Worm (Caenorhabditis elegans): ENCODE measurements around the gene kbp-3.
A peak's percentile ranks its signal among the peaks of the same experiment; 100 is the strongest.
"Not testable (repeated sequence)": the region's sequence is repeated elsewhere in the genome, so short reads cannot be mapped to it uniquely, and the experiment has no call there.

Gene kbp-3

DNA sequence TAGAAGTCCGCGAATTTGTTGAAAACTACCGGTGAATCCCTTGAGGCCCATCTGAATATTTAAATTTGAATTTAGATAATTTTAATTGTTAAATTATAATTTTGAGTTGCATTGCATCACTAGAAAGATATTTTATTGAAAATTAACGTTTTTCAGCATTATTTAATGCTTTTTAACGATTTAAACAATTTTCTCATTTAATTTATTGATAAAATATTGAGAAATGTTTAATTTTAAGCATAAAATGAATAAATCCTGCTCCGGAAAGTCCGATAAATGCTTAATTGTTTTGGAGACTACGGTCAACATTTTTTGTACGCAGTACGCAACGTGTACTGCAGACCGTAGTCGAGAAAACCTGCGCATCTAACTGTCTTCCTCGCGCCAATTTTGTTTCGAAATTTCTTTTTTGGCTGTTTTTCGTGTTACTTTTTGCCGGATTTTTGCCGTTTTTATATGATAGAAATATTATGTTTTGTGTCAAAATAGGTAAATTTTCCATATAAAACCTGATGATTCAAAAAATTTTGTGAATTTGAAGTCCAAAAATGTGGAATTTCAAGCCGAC, 40.4 kb downstream of the kbp-3 start, which contains the start of the genes Y54G11A.17, lin-7 and elof-1 (continued):
- no peak for TF ChIP-seq ref-2 (tag; optimal IDR thresholded peaks at IDR 0.05)
- TF ChIP-seq ceh-19 (GFP tag; optimal IDR thresholded peaks at IDR 0.05): peak; percentile 18
- TF ChIP-seq lin-11 (tag; optimal IDR thresholded peaks at IDR 0.05): no peak
- peak; percentile 49 for TF ChIP-seq elt-2 (tag; optimal IDR thresholded peaks at IDR 0.05)
- TF ChIP-seq ceh-24 (tag; optimal IDR thresholded peaks at IDR 0.05): no peak
- TF ChIP-seq pqm-1 (tag; optimal IDR thresholded peaks at IDR 0.05): no peak
- peak; percentile 32 for TF ChIP-seq Y22D7AL.16 (tag; optimal IDR thresholded peaks at IDR 0.05)
- no peak for TF ChIP-seq hlh-6 (tag; optimal IDR thresholded peaks at IDR 0.05)
- no peak for TF ChIP-seq elt-4 (tag; optimal IDR thresholded peaks at IDR 0.05)
- TF ChIP-seq unc-3 (GFP tag; conservative IDR thresholded peaks at IDR 0.05): no peak; the same call in 1 of the 2 replicates
- no peak for TF ChIP-seq unc-3 (tag; optimal IDR thresholded peaks at IDR 0.05)
- no peak for TF ChIP-seq hlh-15 (tag; optimal IDR thresholded peaks at IDR 0.05)
- peak; percentile 31 for TF ChIP-seq ceh-2 (tag; optimal IDR thresholded peaks at IDR 0.05)
- TF ChIP-seq nhr-11 (tag; optimal IDR thresholded peaks at IDR 0.05): no peak
- TF ChIP-seq F13H6.1 (tag; optimal IDR thresholded peaks at IDR 0.05): no peak
- TF ChIP-seq pag-3 (tag; optimal IDR thresholded peaks at IDR 0.05; ENCODE audit: borderline replicate concordance): no peak
- no peak for TF ChIP-seq hlh-13 (GFP tag; optimal IDR thresholded peaks at IDR 0.05)
- TF ChIP-seq K02D7.2 (tag; optimal IDR thresholded peaks at IDR 0.05): no peak
- peak; percentile 11 for TF ChIP-seq dve-1 (tag; optimal IDR thresholded peaks at IDR 0.05)
- no peak for TF ChIP-seq ama-1 (optimal IDR thresholded peaks at IDR 0.05)
- no peak for TF ChIP-seq hlh-8 (tag; optimal IDR thresholded peaks at IDR 0.05)
- no peak for TF ChIP-seq sdc-2 (tag; optimal IDR thresholded peaks at IDR 0.05)
- TF ChIP-seq tbx-7 (tag; optimal IDR thresholded peaks at IDR 0.05): no peak
- no peak for TF ChIP-seq fax-1 (tag; optimal IDR thresholded peaks at IDR 0.05)
- TF ChIP-seq unc-55 (GFP tag; optimal IDR thresholded peaks at IDR 0.05): peak; percentile 65
- TF ChIP-seq ceh-6 (GFP tag; optimal IDR thresholded peaks at IDR 0.05): no peak
- no peak for TF ChIP-seq eyg-1 (tag; optimal IDR thresholded peaks at IDR 0.05)
- peak; percentile 55 for TF ChIP-seq tbx-2 (tag; optimal IDR thresholded peaks at IDR 0.05)
- TF ChIP-seq ceh-34 (tag; optimal IDR thresholded peaks at IDR 0.05): no peak
- no peak for TF ChIP-seq unc-86 (tag; optimal IDR thresholded peaks at IDR 0.05)
- no peak for TF ChIP-seq dmd-4 (tag; optimal IDR thresholded peaks at IDR 0.05; ENCODE audit: borderline replicate concordance)
- TF ChIP-seq rnt-1 (tag; optimal IDR thresholded peaks at IDR 0.05): no peak
- no peak for TF ChIP-seq pros-1 (tag; optimal IDR thresholded peaks at IDR 0.05)
- peak; percentile 88 for TF ChIP-seq ceh-31 (tag; optimal IDR thresholded peaks at IDR 0.05)
- peak; percentile 31 for TF ChIP-seq pax-1 (tag; optimal IDR thresholded peaks at IDR 0.05)
- TF ChIP-seq nhr-232 (tag; optimal IDR thresholded peaks at IDR 0.05): no peak
- peak; percentile 92 for TF ChIP-seq nfya-1 (tag; optimal IDR thresholded peaks at IDR 0.05)
- TF ChIP-seq ahr-1 (tag; optimal IDR thresholded peaks at IDR 0.05): no peak
- no peak for TF ChIP-seq ceh-9 (tag; optimal IDR thresholded peaks at IDR 0.05)
- no peak for TF ChIP-seq odd-2 (tag; optimal IDR thresholded peaks at IDR 0.05)
- TF ChIP-seq ceh-30 (tag; optimal IDR thresholded peaks at IDR 0.05): no peak

DNA sequence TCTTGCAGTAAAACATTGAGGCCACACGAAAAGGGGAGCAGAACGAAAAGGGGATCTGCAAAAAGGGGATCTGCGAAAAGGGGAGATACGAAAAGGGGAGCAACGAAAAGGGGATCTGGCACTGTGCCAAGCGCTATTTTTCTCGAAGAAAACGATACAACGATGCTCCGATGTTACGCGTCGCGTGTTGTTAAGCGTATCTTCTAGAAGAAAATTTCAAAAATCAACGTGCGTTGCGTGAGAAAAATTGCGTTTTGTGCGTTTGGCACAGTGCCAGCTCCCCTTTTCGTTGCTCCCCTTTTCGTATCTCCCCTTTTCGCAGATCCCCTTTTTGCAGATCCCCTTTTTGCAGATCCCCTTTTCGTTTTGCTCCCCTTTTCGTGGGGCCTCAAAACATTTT, 43.6 kb downstream of the kbp-3 start, which contains the start of gene Y54G11A.9:
Gene Y54G11A.9 (minus strand): TSS at position 196 of the 400 bp plus-strand sequence.
- TF ChIP-seq ceh-31 (tag; optimal IDR thresholded peaks at IDR 0.05) (peak; percentile 71), C08G9.2 (tag; optimal IDR thresholded peaks at IDR 0.05) (peak; percentile 42), tbx-2 (tag; optimal IDR thresholded peaks at IDR 0.05) (peak; percentile 23)

DNA sequence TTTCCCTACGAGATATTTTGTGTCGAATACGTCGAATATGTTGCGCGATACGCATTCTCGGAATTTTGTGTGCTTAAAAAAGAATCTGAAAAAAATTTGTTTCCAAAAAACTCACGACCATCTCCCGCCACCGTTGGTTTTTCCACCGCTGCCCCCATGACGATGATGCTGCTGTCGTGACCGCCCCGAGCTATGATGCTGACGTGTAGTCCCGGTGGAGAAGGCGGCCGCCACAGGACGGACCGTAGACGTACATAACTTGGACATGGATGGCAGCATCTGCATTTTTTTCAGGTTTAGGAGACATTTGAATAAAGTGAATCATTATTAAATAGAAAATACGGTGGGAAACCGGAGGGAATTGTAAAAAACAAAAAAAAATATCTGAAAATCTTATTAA, 45.7 kb downstream of the kbp-3 start, which contains the start of gene ddl-3:
Gene ddl-3 (minus strand): TSS at position 289 of the 400 bp plus-strand sequence.
- TF ChIP-seq unc-55 (GFP tag; optimal IDR thresholded peaks at IDR 0.05); hlh-8 (tag; optimal IDR thresholded peaks at IDR 0.05); fax-1 (tag; optimal IDR thresholded peaks at IDR 0.05): not testable (repeated sequence)
